Worm (Caenorhabditis elegans) whole organism, late embryonic: ENCODE measurements around the gene M163.11.

Experiments used
- C08G9.2 ChIP-seq: sonication (generic microtip); optimal IDR thresholded peaks from 2 replicates; lab custom pipeline; 2016; ENCODE audit warnings: mild to moderate bottlenecking, missing genetic modification characterization, moderate library complexity, missing compliant biosample characterization
- C38D4.7 ChIP-seq: fragments of 200-800 bp; sonication (Bioruptor generic); optimal IDR thresholded peaks from 2 replicates; lab custom pipeline; 2018; ENCODE audit warnings: mild to moderate bottlenecking, missing genetic modification characterization, moderate library complexity, missing compliant biosample characterization
- ama-1 ChIP-seq: fragments of 150-350 bp; optimal IDR thresholded peaks from 2 replicates; lab custom pipeline; 2014
- ceh-9 ChIP-seq: sonication (generic microtip); optimal IDR thresholded peaks from 2 replicates; lab custom pipeline; 2016; ENCODE audit warnings: mild to moderate bottlenecking, missing genetic modification characterization, inconsistent platforms, missing compliant biosample characterization
- dmd-4 ChIP-seq: sonication (generic microtip); optimal IDR thresholded peaks from 2 replicates; lab custom pipeline; 2016; ENCODE audit warnings: borderline replicate concordance, missing genetic modification characterization, missing compliant biosample characterization
- elt-2 ChIP-seq: sonication (generic microtip); optimal IDR thresholded peaks from 2 replicates; lab custom pipeline; 2016; ENCODE audit warnings: missing genetic modification reagents, missing genetic modification characterization, missing compliant biosample characterization
- ets-4 ChIP-seq: sonication (generic microtip); optimal IDR thresholded peaks from 2 replicates; lab custom pipeline; 2016; ENCODE audit warnings: missing genetic modification characterization, missing compliant biosample characterization
- fkh-10 ChIP-seq: fragments of 150-350 bp; optimal IDR thresholded peaks from 2 replicates; lab custom pipeline; 2014; ENCODE audit warnings: missing biosample characterization, missing genetic modification reagents, missing genetic modification characterization
- hlh-8 ChIP-seq: sonication (generic microtip); optimal IDR thresholded peaks from 2 replicates; lab custom pipeline; 2016; ENCODE audit warnings: missing genotype, missing genetic modification characterization, missing compliant biosample characterization
- madf-2 ChIP-seq: sonication (generic microtip); optimal IDR thresholded peaks from 2 replicates; lab custom pipeline; 2017; ENCODE audit warnings: missing genetic modification characterization, missing compliant biosample characterization
- nhr-11 ChIP-seq: fragments of 150-350 bp; optimal IDR thresholded peaks from 2 replicates; lab custom pipeline; 2014; ENCODE audit warnings: missing biosample characterization, missing genetic modification characterization
- pqm-1 ChIP-seq: sonication (generic microtip); optimal IDR thresholded peaks from 2 replicates; lab custom pipeline; 2016; ENCODE audit warnings: missing genetic modification characterization, missing compliant biosample characterization
- rnt-1 ChIP-seq: sonication (generic microtip); optimal IDR thresholded peaks from 2 replicates; lab custom pipeline; 2016; ENCODE audit warnings: missing genetic modification characterization, missing compliant biosample characterization

ce11 chrX:14489945-14490344 is 10.8 kb downstream of the M163.11 start, which contains the start of gene his-24:
- TF ChIP-seq nhr-11: no peak
- no peak for TF ChIP-seq fkh-10 (GFP tag; lab: Kevin White, UChicago)
- TF ChIP-seq ama-1 (lab: Kevin White, UChicago): peak; percentile 67
- TF ChIP-seq elt-2 (tag; lab: Kevin White, UChicago): peak; percentile 28
- no peak for TF ChIP-seq ceh-9
- TF ChIP-seq C38D4.7 (GFP tag; lab: Kevin White, UChicago): no peak
- TF ChIP-seq madf-2 (tag; lab: Kevin White, UChicago): no peak
- no peak for TF ChIP-seq pqm-1 (tag; lab: Kevin White, UChicago)
- no peak for TF ChIP-seq C08G9.2 (tag; lab: Kevin White, UChicago)
- TF ChIP-seq ets-4 (tag; lab: Kevin White, UChicago): no peak
- TF ChIP-seq rnt-1: peak; percentile 15
- TF ChIP-seq dmd-4 (tag; lab: Kevin White, UChicago): no peak
- TF ChIP-seq hlh-8 (tag; lab: Kevin White, UChicago): no peak
